Fruit fly (Drosophila melanogaster): ENCODE data around the gene CG7251.

CG7251 gene

dm6 chr2L:5542944-5543515 is 45.2 kb downstream of the CG7251 start (continued):
- TF ChIP-seq crp (GFP tag; optimal IDR thresholded peaks at IDR 0.05) = no peak
- peak; percentile 54 for TF ChIP-seq CG17385 (GFP tag; optimal IDR thresholded peaks at IDR 0.05)
- TF ChIP-seq unc-4 (GFP tag; IDR thresholded peaks at IDR 0.05; ENCODE audit: partially characterized antibody) = no peak
- no peak for TF ChIP-seq dmrt11E (tag; optimal IDR thresholded peaks at IDR 0.05)
- peak in 1 of 2 experiments; percentile 55 for TF ChIP-seq bsh (GFP tag; optimal IDR thresholded peaks at IDR 0.05)
- peak; percentile 63 for TF ChIP-seq D19A (tag; optimal IDR thresholded peaks at IDR 0.05)
- TF ChIP-seq Pdp1 (GFP tag; optimal IDR thresholded peaks at IDR 0.05) = peak; percentile 38 to 64
- peak; percentile 49 for TF ChIP-seq Antp (GFP tag; optimal IDR thresholded peaks at IDR 0.05)
- TF ChIP-seq tgo (GFP tag; IDR thresholded peaks at IDR 0.05) = peak; percentile 57; the same call in 2 of the 3 replicates
- peak; percentile 18 for TF ChIP-seq Hey (tag; optimal IDR thresholded peaks at IDR 0.05)
- peak; percentile 27 for TF ChIP-seq nmo (GFP tag; optimal IDR thresholded peaks at IDR 0.05)
- no peak for TF ChIP-seq CG1647 (GFP tag; optimal IDR thresholded peaks at IDR 0.05)
- no peak for TF ChIP-seq CG12219 (GFP tag; optimal IDR thresholded peaks at IDR 0.05)
- TF ChIP-seq CG4282 (GFP tag; optimal IDR thresholded peaks at IDR 0.05) = no peak
- no peak for TF ChIP-seq dmrt99B (tag; optimal IDR thresholded peaks at IDR 0.05)
- no peak for TF ChIP-seq CG11085 (GFP tag; IDR thresholded peaks at IDR 0.05)
- TF ChIP-seq Asciz (GFP tag; optimal IDR thresholded peaks at IDR 0.05) = no peak
- TF ChIP-seq sens (GFP tag) = peak; percentile 67
- TF ChIP-seq CG3163 (GFP tag; optimal IDR thresholded peaks at IDR 0.05) = no peak
- TF ChIP-seq stc (GFP tag; IDR thresholded peaks at IDR 0.05) = peak; percentile 27; the same call in 1 of the 2 replicates
- no peak for TF ChIP-seq CG10431 (GFP tag; optimal IDR thresholded peaks at IDR 0.05)
- peak; percentile 78 for TF ChIP-seq Ets65A (GFP tag)
- TF ChIP-seq sqz (GFP tag; optimal IDR thresholded peaks at IDR 0.05) = no peak
- TF ChIP-seq HLH4C (GFP tag; IDR thresholded peaks at IDR 0.05; ENCODE audit: partially characterized antibody) = no peak
- peak; percentile 40 for TF ChIP-seq CG12942 (GFP tag; optimal IDR thresholded peaks at IDR 0.05)
- 0 out of 2 replicates have a peak, but pooled peaks have one; percentile 46 for TF ChIP-seq seq (GFP tag; IDR thresholded peaks at IDR 0.05)
- TF ChIP-seq E2f2 (GFP tag; IDR thresholded peaks at IDR 0.05) = peak; percentile 47
- TF ChIP-seq CG32772 (GFP tag; IDR thresholded peaks at IDR 0.05) = 0 out of 2 replicates have a peak, but pooled peaks have one; percentile 35
- TF ChIP-seq sug (tag; optimal IDR thresholded peaks at IDR 0.05) = peak; percentile 26
- no peak for TF ChIP-seq br (optimal IDR thresholded peaks at IDR 0.05)
- peak; percentile 45 for TF ChIP-seq CoRest (tag; optimal IDR thresholded peaks at IDR 0.05)
- TF ChIP-seq CG30431 (GFP tag; optimal IDR thresholded peaks at IDR 0.05) = no peak
- TF ChIP-seq Dp (GFP tag; optimal IDR thresholded peaks at IDR 0.05) = no peak
- 0 out of 3 replicates have a peak, but pooled peaks have one; percentile 6 for TF ChIP-seq Opbp (GFP tag; IDR thresholded peaks at IDR 0.05; ENCODE audit: partially characterized antibody)
- peak; percentile 29 for TF ChIP-seq Oli (tag; optimal IDR thresholded peaks at IDR 0.05)
- TF ChIP-seq hth (optimal IDR thresholded peaks at IDR 0.05) = no peak
- TF ChIP-seq dimm (GFP tag; IDR thresholded peaks at IDR 0.05) = 0 out of 2 replicates have a peak, but pooled peaks have one; percentile 21
- TF ChIP-seq H2.0 (GFP tag; IDR thresholded peaks at IDR 0.05) = peak; percentile 42; the same call in 1 of the 2 replicates
- TF ChIP-seq Chrac-16 (GFP tag; optimal IDR thresholded peaks at IDR 0.05) = peak; percentile 20
- TF ChIP-seq Hr78 (GFP tag; optimal IDR thresholded peaks at IDR 0.05) = peak in 1 of 2 experiments; percentile 34
- TF ChIP-seq gcm2 (GFP tag; optimal IDR thresholded peaks at IDR 0.05) = no peak
- TF ChIP-seq grau (tag; optimal IDR thresholded peaks at IDR 0.05) = peak; percentile 63
- no peak for TF ChIP-seq Nf-YB (GFP tag; optimal IDR thresholded peaks at IDR 0.05)
- TF ChIP-seq CG15479 (GFP tag; optimal IDR thresholded peaks at IDR 0.05) = peak; percentile 9
- TF ChIP-seq CG1024 (GFP tag; IDR thresholded peaks at IDR 0.05) = 0 out of 2 replicates have a peak, but pooled peaks have one; percentile 6
- peak; percentile 7 for TF ChIP-seq maf-S (GFP tag; optimal IDR thresholded peaks at IDR 0.05)
- peak; percentile 76; the same call in 2 of the 3 replicates for TF ChIP-seq zfh1 (GFP tag; IDR thresholded peaks at IDR 0.05)
- TF ChIP-seq CG1233 (GFP tag; optimal IDR thresholded peaks at IDR 0.05) = no peak
- no peak for TF ChIP-seq klu (GFP tag; IDR thresholded peaks at IDR 0.05)
- 0 out of 3 replicates have a peak, but pooled peaks have one; percentile 22 for TF ChIP-seq CG17361 (GFP tag; IDR thresholded peaks at IDR 0.05)
